Worm (Caenorhabditis elegans): ENCODE results near the gene hdl-1.

hdl-1 gene

DNA sequence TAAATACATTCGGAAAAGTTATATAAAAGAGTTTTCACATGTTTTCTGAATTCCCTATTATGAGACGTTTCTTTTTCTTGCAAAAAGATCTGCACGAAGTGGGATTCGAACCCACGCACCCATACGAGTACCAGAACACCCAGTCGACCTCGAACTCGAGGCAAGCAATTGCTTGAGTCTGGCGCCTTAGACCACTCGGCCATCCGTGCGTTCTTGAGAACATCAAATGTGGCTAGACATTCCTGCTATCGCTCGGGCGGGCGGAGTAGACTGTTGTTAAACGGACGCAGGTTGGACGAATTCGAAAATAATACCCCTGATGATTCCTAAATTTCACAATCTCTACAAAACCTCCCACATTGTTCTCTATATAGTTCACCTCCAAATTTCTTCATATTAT is 21.2 kb downstream of the hdl-1 start:
- TF ChIP-seq unc-62 (GFP tag; optimal IDR thresholded peaks at IDR 0.05): no peak

DNA sequence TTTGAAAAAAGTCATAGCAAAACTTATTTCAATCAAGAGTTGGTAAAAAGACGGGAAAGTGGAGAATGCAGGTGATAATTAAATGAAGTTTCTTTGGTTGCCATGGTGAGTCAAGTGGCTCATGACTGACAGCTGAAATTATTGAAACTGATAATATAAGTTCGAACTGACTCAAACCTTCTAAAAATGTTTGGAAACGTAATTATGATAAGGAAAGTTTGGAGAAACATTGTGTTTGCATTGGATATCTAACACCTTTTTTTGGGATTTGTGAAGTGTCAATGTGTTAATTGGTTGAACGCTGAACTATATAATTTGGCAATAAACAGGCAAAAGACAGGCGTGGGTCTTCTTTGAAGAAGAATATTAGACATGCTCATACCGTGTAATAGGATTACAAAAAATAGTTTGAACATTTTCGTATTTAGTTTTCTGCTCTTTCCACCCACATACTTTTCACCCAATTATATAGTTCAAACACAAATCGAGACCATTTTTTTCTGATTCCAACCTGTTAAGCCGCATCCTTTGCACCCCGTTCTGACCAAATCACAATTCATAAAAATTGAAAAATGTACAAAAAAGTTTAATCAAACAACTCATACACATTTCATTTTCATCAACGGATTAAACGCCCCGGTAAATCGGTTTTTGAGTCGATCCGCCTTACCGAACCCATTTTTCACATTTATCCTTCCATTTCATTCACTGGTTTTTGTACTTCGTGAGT is 24.1 kb downstream of the hdl-1 start, which contains the start of the genes srlf-33 and srlf-32:
Gene srlf-33 (minus strand): TSS at position 101 of the 730 bp plus-strand sequence.
Gene srlf-32 (plus strand): TSS at position 680 of the 730 bp plus-strand sequence.
- no peak for TF ChIP-seq unc-62 (GFP tag; optimal IDR thresholded peaks at IDR 0.05)

DNA sequence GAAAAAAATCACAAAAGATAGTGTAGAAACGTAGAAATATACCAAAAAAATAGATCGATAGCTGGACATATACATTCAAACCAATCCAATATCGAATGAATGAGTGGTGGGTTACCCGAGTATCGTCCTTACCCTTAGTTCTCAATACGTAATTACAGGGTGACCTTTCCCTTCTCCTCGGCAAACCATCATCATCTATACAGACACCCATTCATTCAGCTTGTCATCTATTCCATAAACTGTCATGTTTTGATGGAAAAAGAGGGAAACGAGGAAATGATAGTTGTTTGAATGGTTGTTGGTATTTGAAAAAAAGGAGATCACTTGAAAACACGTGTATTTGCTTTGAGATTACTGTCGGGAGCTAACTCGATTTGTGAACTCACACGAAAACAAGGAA is 25.5 kb downstream of the hdl-1 start:
- no peak for TF ChIP-seq unc-62 (GFP tag; optimal IDR thresholded peaks at IDR 0.05)

DNA sequence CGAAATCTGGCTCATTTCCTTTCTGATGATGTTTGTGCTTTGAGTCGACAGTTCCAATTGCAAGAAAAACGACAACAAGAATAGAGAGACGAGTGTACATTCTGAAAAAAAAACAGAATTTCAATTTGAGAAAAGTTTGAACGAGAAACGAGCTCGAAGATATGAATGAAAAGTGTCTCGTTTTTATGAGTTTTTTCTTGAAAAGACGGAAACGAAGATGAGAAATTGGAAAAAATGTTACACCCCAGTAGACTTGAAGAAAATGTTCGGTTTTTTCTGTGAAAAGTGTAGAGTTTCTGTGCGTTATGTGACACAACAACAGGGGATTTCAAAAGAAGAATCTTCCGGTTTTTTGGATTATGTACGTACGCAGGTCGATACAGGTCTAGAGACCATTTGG is 26.5 kb downstream of the hdl-1 start, which contains the start of gene srlf-31:
Gene srlf-31 (minus strand): TSS at position 101 of the 400 bp plus-strand sequence.
- no peak for TF ChIP-seq unc-62 (GFP tag; optimal IDR thresholded peaks at IDR 0.05)

DNA sequence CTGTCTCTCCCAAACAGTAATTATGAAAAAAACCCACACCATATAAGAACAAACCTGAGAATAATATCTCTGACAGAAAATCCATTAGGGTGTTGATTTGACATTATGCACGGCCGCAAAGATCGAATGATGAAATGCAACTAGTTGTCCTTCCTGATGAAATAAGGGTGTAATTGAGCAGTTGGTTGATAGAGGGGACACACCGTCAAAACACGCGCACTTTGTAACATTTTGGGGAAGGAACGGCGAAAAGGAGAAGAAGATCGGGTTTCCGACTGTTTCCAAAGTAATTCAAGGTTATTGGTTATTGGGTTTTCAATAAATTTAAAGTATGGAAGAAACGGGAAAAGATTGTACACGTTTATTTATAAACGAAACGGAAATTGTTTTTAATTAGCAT is 27.6 kb downstream of the hdl-1 start, which contains the start of gene ZK822.1:
Gene ZK822.1 (minus strand): TSS at position 121 of the 400 bp plus-strand sequence.
- TF ChIP-seq unc-62 (GFP tag; optimal IDR thresholded peaks at IDR 0.05): no peak

DNA sequence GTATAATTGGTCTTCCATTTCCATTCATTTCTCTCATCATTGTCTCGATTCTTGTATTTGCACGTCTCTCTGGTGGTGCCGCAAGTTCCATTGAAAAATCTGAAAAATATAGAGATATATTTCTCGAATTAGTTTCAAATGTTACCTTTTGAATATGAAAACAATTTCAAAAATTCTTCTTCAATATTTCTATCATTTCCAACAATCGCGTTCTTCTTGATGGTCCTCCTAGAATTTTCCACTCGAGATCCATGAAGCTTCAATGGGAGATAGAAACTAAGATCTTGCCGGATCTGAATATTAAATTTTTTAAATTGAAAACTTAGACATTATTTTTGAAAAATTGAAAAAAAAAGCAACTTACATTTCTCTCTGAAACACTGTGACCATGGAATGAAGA is 30.6 kb downstream of the hdl-1 start:
- TF ChIP-seq unc-62 (GFP tag; optimal IDR thresholded peaks at IDR 0.05): no peak

DNA sequence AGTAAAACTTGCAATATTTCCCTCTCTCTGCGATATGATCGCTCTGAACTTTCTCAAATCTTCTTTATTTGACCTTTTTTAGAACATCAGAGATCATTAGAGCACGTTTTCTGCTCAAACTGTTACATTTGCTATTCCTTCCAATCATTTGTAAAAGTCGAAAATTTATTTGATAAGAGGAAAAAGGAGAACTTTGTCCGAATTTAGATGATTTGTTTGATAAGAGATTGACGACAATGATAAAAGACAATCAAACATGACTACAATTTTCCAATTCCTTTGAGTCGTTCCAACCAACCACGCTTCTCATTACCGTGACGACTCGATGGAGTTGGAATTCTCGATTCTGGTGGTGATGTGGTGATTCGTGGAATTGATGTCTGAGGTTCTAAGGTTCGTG is 31.7 kb downstream of the hdl-1 start:
- TF ChIP-seq unc-62 (GFP tag; optimal IDR thresholded peaks at IDR 0.05): no peak

DNA sequence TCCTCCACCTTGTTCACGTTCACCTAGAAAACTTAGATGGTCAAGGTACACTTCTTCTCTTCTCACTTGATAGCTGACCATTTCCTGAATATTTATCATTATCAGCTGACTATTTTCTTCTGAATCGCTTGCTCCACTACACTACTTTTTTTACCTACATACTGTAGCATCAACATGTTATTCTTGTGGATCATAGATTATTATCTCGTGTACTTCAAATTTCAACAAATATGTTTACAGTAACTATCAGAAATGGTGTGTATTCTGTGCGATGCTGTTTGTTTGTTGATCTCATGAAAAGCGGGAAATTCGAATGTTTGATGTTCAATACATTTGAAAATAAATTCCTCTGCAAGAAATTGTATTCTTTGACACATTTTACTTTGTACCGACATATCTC is 32.7 kb downstream of the hdl-1 start, which contains the start of gene ZK822.10:
Gene ZK822.10 (plus strand): TSS at position 231 of the 400 bp plus-strand sequence.
- TF ChIP-seq unc-62 (GFP tag; optimal IDR thresholded peaks at IDR 0.05): no peak

DNA sequence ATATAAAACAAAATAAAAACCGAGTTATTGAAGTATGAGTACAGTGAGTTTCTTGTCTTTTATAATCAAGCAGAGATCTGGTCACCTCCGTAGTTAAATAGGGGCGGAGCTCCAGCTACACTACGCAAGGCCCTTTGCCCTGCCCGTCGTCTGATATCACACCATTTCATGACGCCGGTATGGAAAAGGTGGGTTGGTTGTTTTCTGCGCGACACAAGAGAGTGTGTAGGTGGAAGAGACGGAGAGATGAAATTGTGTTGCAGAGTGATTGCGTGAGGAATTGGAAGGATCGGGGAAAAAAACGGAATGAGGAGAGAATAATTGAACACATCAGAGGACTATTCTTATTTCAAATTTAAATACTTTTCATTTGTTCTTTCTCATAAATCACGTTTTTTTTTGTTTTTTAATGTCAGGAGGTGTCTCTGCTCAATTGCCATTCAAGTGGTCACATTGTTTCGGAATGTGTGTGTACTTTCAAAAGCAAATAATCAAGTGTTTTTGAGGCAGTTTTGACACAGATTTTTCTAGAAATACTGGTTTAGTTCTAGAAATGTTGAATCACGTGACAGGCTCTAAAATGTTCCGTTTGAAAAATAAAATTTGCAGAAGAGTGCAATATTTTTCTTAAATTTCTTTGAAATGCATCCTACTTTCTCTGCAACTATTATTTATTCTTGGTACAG is 33.7 kb downstream of the hdl-1 start, which contains the start of gene ZK822.9:
Gene ZK822.9 (plus strand): TSS at position 180 of the 686 bp plus-strand sequence.
- TF ChIP-seq unc-62 (GFP tag; optimal IDR thresholded peaks at IDR 0.05): no peak

DNA sequence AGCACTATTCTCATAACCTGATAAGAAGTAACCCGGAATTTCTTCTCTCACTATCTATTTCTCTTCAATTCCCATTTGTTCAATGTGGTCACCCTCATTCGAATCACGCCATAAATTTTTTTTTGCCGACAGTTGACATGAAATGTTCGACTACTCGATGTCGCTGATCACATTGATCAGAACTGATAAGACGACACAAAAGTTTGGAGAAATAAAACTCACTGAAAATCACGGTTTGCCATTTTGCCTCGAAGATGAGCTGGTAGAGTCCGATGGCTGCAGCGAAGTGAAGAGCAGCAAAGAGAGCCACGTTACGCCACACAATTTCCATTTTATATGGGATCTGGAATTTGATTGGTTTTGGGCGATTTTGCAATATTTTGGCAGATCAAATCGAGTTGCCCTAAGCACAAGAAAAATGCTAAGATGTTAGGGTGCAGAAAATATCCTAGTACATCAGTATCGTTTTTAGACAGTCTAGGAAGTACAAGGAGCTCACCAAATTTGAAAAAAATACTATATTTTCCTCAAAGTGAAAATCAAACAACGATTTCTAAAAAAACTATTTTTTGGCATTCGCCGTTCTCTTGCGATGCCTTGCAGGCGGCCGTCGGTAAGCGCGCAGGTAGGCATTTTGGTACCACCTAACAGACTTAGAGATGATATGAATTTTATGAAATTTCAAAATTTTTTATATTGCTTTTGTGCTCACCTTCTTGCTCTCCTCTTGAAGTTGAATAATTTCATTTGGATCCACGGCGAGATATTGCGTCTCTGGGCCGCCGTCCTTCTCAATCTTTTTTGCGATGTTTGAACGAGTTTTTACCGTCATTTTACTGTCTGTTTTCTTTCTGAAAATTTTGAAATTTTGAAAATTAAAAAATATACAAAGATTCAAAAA is 34.5 kb downstream of the hdl-1 start, which contains the start of gene fat-6:
Gene fat-6 (minus strand): TSS at position 851 of the 901 bp plus-strand sequence.
- no peak for TF ChIP-seq unc-62 (GFP tag; optimal IDR thresholded peaks at IDR 0.05)

DNA sequence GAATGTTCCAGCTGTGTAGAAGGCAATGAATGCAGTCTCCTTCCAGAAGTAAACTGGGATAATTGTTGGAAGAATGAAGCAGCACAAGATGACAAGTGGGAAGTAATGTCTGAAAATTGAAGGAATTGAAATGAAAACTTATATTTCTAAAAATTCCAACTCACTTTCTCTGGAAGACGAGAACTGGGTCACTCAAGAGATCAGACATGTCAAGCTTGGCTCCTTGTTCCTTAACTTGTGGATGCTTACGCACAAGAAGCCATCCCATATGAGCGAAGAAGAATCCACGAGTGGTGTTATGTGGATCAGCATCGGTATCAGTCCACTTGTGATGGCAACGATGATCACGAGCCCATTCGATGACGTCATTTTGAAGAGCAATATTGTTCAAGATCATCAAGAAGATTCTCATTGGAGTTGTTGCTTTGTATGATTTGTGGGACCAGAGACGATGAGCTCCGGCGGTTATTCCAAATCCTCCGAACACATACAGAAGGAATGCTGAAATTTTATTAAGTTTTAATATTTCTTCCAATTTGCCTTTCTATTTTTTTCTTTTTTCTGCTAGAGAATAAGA is 35.3 kb downstream of the hdl-1 start:
- TF ChIP-seq unc-62 (GFP tag; optimal IDR thresholded peaks at IDR 0.05): no peak

DNA sequence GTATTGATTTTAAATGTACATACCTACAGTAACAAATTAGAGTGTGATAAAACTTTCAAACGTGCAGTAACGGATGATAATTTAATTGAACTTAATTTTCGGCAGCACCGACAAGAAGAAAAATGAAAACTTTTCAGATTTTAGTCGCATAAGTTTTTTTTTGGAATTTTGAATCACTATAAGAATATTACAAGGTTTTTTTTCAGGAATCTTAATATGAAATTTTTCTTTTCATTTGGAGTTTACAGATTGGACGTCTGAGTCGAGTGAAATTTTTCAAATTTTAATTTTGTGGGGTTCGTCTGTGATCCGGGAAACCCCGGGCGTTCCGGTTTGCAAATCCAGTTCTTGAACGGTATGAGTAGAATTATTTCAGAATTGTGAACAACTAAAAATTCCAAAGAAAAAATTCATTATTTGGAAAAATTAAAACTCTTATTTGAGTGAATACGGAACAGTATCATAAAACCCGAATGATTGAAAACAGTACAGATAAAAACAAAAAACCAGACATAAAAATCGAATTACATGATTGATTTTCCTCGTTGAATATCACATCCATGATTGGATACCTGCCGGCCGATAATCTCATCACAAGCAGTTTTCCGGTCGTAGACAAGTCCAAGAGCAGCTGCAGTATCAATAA is 36.2 kb downstream of the hdl-1 start:
- TF ChIP-seq unc-62 (GFP tag; optimal IDR thresholded peaks at IDR 0.05): no peak

DNA sequence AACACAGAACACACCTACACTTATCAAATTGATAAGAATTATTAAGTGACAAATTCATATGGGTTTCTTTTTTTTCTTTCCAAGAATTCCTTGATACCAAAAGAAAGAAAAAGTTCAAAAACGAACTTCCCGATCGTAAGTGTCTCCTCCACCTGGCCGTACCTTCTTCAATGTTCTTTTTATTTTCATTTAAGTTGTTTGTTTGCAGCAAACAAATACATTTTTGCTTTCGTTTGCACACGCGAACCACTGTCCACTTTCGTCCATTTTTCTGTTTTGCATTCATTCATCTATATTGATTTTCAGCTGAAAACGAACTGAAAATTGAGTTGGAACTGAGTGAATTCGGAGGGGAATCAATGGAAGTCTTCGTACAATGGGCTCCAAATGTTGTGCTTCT is 37.9 kb downstream of the hdl-1 start, which contains the start of gene VZK822L.2:
Gene VZK822L.2 (plus strand): TSS at position 301 of the 400 bp plus-strand sequence.
- no peak for TF ChIP-seq unc-62 (GFP tag; optimal IDR thresholded peaks at IDR 0.05)

DNA sequence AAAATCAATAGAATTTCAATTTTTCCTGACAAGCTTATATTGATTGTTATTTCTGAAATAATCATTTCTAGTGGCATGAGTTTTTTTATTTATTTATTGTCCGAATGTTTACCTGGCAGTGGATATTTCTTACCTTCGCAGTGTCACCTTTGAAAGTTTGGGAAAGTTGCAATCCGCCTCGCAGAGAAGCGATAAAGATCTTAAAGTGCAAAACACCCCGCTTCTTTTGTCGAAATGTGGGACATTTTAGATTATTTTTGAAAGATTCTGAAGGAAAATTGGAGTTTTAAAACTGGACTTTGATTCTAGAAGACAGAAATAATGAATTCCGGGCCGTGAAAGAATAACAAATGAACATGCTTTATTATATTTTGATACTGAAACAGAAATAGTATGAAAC is 40.9 kb downstream of the hdl-1 start:
- TF ChIP-seq unc-62 (GFP tag; optimal IDR thresholded peaks at IDR 0.05): no peak

DNA sequence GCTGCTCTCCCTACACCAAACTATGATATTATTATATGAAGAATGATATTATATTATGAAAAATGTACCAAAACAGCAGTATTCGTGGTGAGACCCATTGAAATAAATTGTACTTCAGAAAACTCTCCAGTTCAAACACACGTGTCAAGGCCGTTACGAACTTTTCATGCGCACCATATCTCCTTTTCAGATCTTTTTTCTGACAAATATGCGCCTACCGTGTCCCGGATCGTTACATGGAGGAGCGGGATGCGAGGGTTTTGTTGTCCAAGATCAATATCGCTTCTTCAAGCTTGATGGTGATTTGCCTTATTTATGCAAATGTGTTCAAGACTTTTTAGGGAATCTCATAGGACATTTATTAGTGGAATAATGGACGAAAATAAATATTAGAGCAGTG is 45.9 kb downstream of the hdl-1 start:
- TF ChIP-seq unc-62 (GFP tag; optimal IDR thresholded peaks at IDR 0.05): no peak

All from whole organism, dauer.